Fruit fly (Drosophila melanogaster): Measurements from ENCODE around the gene CG9150.

CG9150 gene

dm6 chr2L:6022793-6023192, 45.6 kb downstream of the CG9150 start (continued):
- peak; percentile 65 for TF ChIP-seq CG6163 (GFP tag; IDR thresholded peaks at IDR 0.05)
- peak; percentile 5 for TF ChIP-seq CG6854 (GFP tag; optimal IDR thresholded peaks at IDR 0.05)
- no peak for TF ChIP-seq Ets21C (GFP tag; optimal IDR thresholded peaks at IDR 0.05)
- no peak for TF ChIP-seq CG4318 (GFP tag; optimal IDR thresholded peaks at IDR 0.05)
- TF ChIP-seq Eip75B (GFP tag; optimal IDR thresholded peaks at IDR 0.05), result peak; percentile 53
- TF ChIP-seq topi (GFP tag; optimal IDR thresholded peaks at IDR 0.05), result peak; percentile 60
- TF ChIP-seq CG32006 (GFP tag; optimal IDR thresholded peaks at IDR 0.05), result peak; percentile 63
- TF ChIP-seq Hr39 (GFP tag; optimal IDR thresholded peaks at IDR 0.05), result peak; percentile 27
- peak; percentile 22 for TF ChIP-seq OdsH (GFP tag; optimal IDR thresholded peaks at IDR 0.05)
- TF ChIP-seq Smox (GFP tag; optimal IDR thresholded peaks at IDR 0.05), result peak; percentile 21
- peak; percentile 73 for TF ChIP-seq spab (GFP tag; optimal IDR thresholded peaks at IDR 0.05)
- peak; percentile 42 for TF ChIP-seq CG31627 (GFP tag; optimal IDR thresholded peaks at IDR 0.05)
- TF ChIP-seq CG6808 (GFP tag; optimal IDR thresholded peaks at IDR 0.05), result peak; percentile 73
- peak; percentile 46 for TF ChIP-seq Sox14 (GFP tag; optimal IDR thresholded peaks at IDR 0.05)
- no peak for TF ChIP-seq vri (GFP tag; optimal IDR thresholded peaks at IDR 0.05)
- peak; percentile 61 for TF ChIP-seq CG34406 (GFP tag; optimal IDR thresholded peaks at IDR 0.05)
- peak; percentile 89 for TF ChIP-seq dsx (GFP tag; optimal IDR thresholded peaks at IDR 0.05; ENCODE audit: poor library complexity, severe bottlenecking)
- TF ChIP-seq ss (GFP tag; optimal IDR thresholded peaks at IDR 0.05), result peak; percentile 85 to 89
- peak; percentile 56 for TF ChIP-seq lz (GFP tag; optimal IDR thresholded peaks at IDR 0.05)
- peak; percentile 32 for TF ChIP-seq net (GFP tag; optimal IDR thresholded peaks at IDR 0.05)
- TF ChIP-seq Eip93F (GFP tag; optimal IDR thresholded peaks at IDR 0.05), result peak; percentile 15
- TF ChIP-seq Lpt (GFP tag; optimal IDR thresholded peaks at IDR 0.05), result peak; percentile 38
- peak; percentile 29 for TF ChIP-seq Hr4 (GFP tag; optimal IDR thresholded peaks at IDR 0.05)
- TF ChIP-seq eg (GFP tag; IDR thresholded peaks at IDR 0.05), result 0 out of 3 replicates have a peak, but pooled peaks have one; percentile 28
- peak; percentile 9 to 27 for TF ChIP-seq salr (GFP tag; optimal IDR thresholded peaks at IDR 0.05)
- peak; percentile 80 for TF ChIP-seq Ets96B (tag; optimal IDR thresholded peaks at IDR 0.05)
- TF ChIP-seq CG10669 (GFP tag; optimal IDR thresholded peaks at IDR 0.05), result peak; percentile 73
- peak; percentile 37 for TF ChIP-seq CG6276 (GFP tag; optimal IDR thresholded peaks at IDR 0.05)
- no peak for TF ChIP-seq dac (GFP tag; optimal IDR thresholded peaks at IDR 0.05)
- peak; percentile 64 for TF ChIP-seq CG10631 (GFP tag; optimal IDR thresholded peaks at IDR 0.05)

dm6 chr2L:6020535-6020934, 47.9 kb downstream of the CG9150 start, which contains the start of gene CG13996:
TSS of gene CG13996 (plus strand) at chr2L:6020835.
- TF ChIP-seq Eip75B (GFP tag; optimal IDR thresholded peaks at IDR 0.05) (no peak), fkh (GFP tag; optimal IDR thresholded peaks at IDR 0.05) (no peak), CG11902 (GFP tag; optimal IDR thresholded peaks at IDR 0.05) (no peak), fd59A (GFP tag; optimal IDR thresholded peaks at IDR 0.05) (no peak), OdsH (GFP tag; optimal IDR thresholded peaks at IDR 0.05) (no peak), lz (GFP tag; optimal IDR thresholded peaks at IDR 0.05) (no peak), CG10669 (GFP tag; optimal IDR thresholded peaks at IDR 0.05) (no peak), Sox15 (GFP tag; optimal IDR thresholded peaks at IDR 0.05) (no peak), acj6 (GFP tag; optimal IDR thresholded peaks at IDR 0.05) (no peak), CG8632 (GFP tag; optimal IDR thresholded peaks at IDR 0.05) (no peak), Ets96B (tag; optimal IDR thresholded peaks at IDR 0.05) (no peak), dsx (GFP tag; optimal IDR thresholded peaks at IDR 0.05; ENCODE audit: poor library complexity, severe bottlenecking) (no peak), fd85E (GFP tag; optimal IDR thresholded peaks at IDR 0.05) (no peak), topi (GFP tag; optimal IDR thresholded peaks at IDR 0.05) (no peak)

Measured in whole organism, prepupa.